Worm (Caenorhabditis elegans): Measurements from ENCODE around the gene twk-26.

The twk-26 gene

ce11 chrX:3102165-3102564 is 47.5 kb upstream of the twk-26 start, which contains the start of gene ztf-13:
Gene ztf-13, minus strand, starts transcription at chrX:3102175.
- TF ChIP-seq lin-14 (GFP tag; optimal IDR thresholded peaks at IDR 0.05) (peak; percentile 28), Y116A8C.19 (tag; optimal IDR thresholded peaks at IDR 0.05; ENCODE audit: borderline replicate concordance) (no peak), efl-1 (optimal IDR thresholded peaks at IDR 0.05) (no peak), efl-1 (GFP tag; optimal IDR thresholded peaks at IDR 0.05 in 1 of 2) (no peak), nhr-90 (tag; optimal IDR thresholded peaks at IDR 0.05; ENCODE audit: poor library complexity) (peak; percentile 10), lin-35 (GFP tag; optimal IDR thresholded peaks at IDR 0.05) (peak in 1 of 2 experiments; percentile 0), C16A3.4 (tag; optimal IDR thresholded peaks at IDR 0.05) (no peak), nhr-85 (tag) (no peak), hpl-2 (GFP tag; optimal IDR thresholded peaks at IDR 0.05) (no peak), nhr-47 (tag; optimal IDR thresholded peaks at IDR 0.05) (no peak), nhr-71 (tag; optimal IDR thresholded peaks at IDR 0.05) (peak; percentile 27), dpl-1 (GFP tag; optimal IDR thresholded peaks at IDR 0.05) (no peak), lin-13 (GFP tag; optimal IDR thresholded peaks at IDR 0.05) (no peak), tbx-2 (tag; optimal IDR thresholded peaks at IDR 0.05) (no peak), hlh-4 (tag; optimal IDR thresholded peaks at IDR 0.05) (no peak), egl-13 (tag; optimal IDR thresholded peaks at IDR 0.05) (no peak), nhr-77 (tag; optimal IDR thresholded peaks at IDR 0.05) (no peak), jun-1 (tag; optimal IDR thresholded peaks at IDR 0.05) (peak; percentile 6), zip-4 (GFP tag; optimal IDR thresholded peaks at IDR 0.05) (no peak), ceh-63 (GFP tag; optimal IDR thresholded peaks at IDR 0.05) (no peak), aha-1 (tag; optimal IDR thresholded peaks at IDR 0.05) (no peak), ceh-88 (GFP tag; IDR thresholded peaks at IDR 0.05) (no peak), xbp-1 (tag; optimal IDR thresholded peaks at IDR 0.05) (no peak), sup-37 (GFP tag; optimal IDR thresholded peaks at IDR 0.05) (no peak), elt-2 (tag; optimal IDR thresholded peaks at IDR 0.05) (peak; percentile 81), mef-2 (tag; optimal IDR thresholded peaks at IDR 0.05) (no peak), C34B4.2 (tag; optimal IDR thresholded peaks at IDR 0.05) (no peak), nhr-20 (tag; optimal IDR thresholded peaks at IDR 0.05) (no peak), unc-98 (GFP tag; IDR thresholded peaks at IDR 0.05) (no peak), nhr-28 (tag; optimal IDR thresholded peaks at IDR 0.05) (no peak), mdl-1 (tag; optimal IDR thresholded peaks at IDR 0.05) (no peak), tlp-1 (tag; optimal IDR thresholded peaks at IDR 0.05) (no peak), mab-9 (GFP tag; IDR thresholded peaks at IDR 0.05) (no peak), unc-130 (tag; optimal IDR thresholded peaks at IDR 0.05) (no peak), nhr-84 (tag; optimal IDR thresholded peaks at IDR 0.05) (no peak), irx-1 (tag; optimal IDR thresholded peaks at IDR 0.05) (no peak), isw-1 (GFP tag; IDR thresholded peaks at IDR 0.05) (no peak), mep-1 (tag; optimal IDR thresholded peaks at IDR 0.05) (no peak), unc-62 (GFP tag; optimal IDR thresholded peaks at IDR 0.05) (no peak), fos-1 (tag; optimal IDR thresholded peaks at IDR 0.05) (no peak), ztf-4 (tag; optimal IDR thresholded peaks at IDR 0.05) (no peak), unc-86 (tag; optimal IDR thresholded peaks at IDR 0.05) (no peak), ces-1 (GFP tag; optimal IDR thresholded peaks at IDR 0.05) (no peak), ceh-90 (tag; optimal IDR thresholded peaks at IDR 0.05) (no peak), sox-4 (tag; optimal IDR thresholded peaks at IDR 0.05) (no peak), snu-23 (GFP tag; optimal IDR thresholded peaks at IDR 0.05) (no peak)

ce11 chrX:3101562-3101961 is 46.9 kb upstream of the twk-26 start:
- TF ChIP-seq lsy-2 (tag; optimal IDR thresholded peaks at IDR 0.05) (no peak), nhr-237 (tag; optimal IDR thresholded peaks at IDR 0.05) (no peak), efl-1 (optimal IDR thresholded peaks at IDR 0.05) (no peak), efl-1 (GFP tag; optimal IDR thresholded peaks at IDR 0.05 in 1 of 2) (peak in 1 of 2 experiments; percentile 73), unc-30 (tag; optimal IDR thresholded peaks at IDR 0.05) (no peak)
